Fruit fly (Drosophila melanogaster): ENCODE data around the gene CG46465.

Gene CG46465

dm6 chr2L:19026491-19027197 is 34.3 kb downstream of the CG46465 start:
- TF ChIP-seq CG11617 (GFP tag; optimal IDR thresholded peaks at IDR 0.05) (no peak), Hr96 (GFP tag; optimal IDR thresholded peaks at IDR 0.05) (no peak), CG33017 (tag; optimal IDR thresholded peaks at IDR 0.05) (peak; percentile 32), CG7101 (tag; optimal IDR thresholded peaks at IDR 0.05) (peak; percentile 21), Clk (GFP tag; optimal IDR thresholded peaks at IDR 0.05) (no peak), toe (GFP tag; optimal IDR thresholded peaks at IDR 0.05) (peak; percentile 10), Mnt (GFP tag; optimal IDR thresholded peaks at IDR 0.05) (no peak), cic (GFP tag; optimal IDR thresholded peaks at IDR 0.05) (no peak), CG7045 (GFP tag; optimal IDR thresholded peaks at IDR 0.05) (peak; percentile 11), CG12768 (GFP tag; optimal IDR thresholded peaks at IDR 0.05) (no peak), bab1 (GFP tag; optimal IDR thresholded peaks at IDR 0.05) (no peak), pad (GFP tag; optimal IDR thresholded peaks at IDR 0.05) (no peak)

- TF ChIP-seq CG33017 (tag; optimal IDR thresholded peaks at IDR 0.05) (no peak), cic (GFP tag; optimal IDR thresholded peaks at IDR 0.05) (peak; percentile 9)
Observed at dm6 chr2L:19027246-19027886, 35.1 kb downstream of the CG46465 start, which contains the start of gene Sidpn. Sidpn (plus strand) TSS chr2L:19027710.

- TF ChIP-seq CG33017 (tag; optimal IDR thresholded peaks at IDR 0.05) (no peak), bab1 (GFP tag; optimal IDR thresholded peaks at IDR 0.05) (peak; percentile 19), Mnt (GFP tag; optimal IDR thresholded peaks at IDR 0.05) (peak; percentile 25), CG12768 (GFP tag; optimal IDR thresholded peaks at IDR 0.05) (no peak), kay (GFP tag; ENCODE audit: borderline replicate concordance) (no peak), toe (GFP tag; optimal IDR thresholded peaks at IDR 0.05) (no peak), pad (GFP tag; optimal IDR thresholded peaks at IDR 0.05) (no peak), CG1620 (GFP tag; optimal IDR thresholded peaks at IDR 0.05) (no peak)
Observed at dm6 chr2L:19033288-19033687, 41.0 kb downstream of the CG46465 start, which contains the start of gene hook. hook (minus strand) TSS chr2L:19033498.

- TF ChIP-seq cnc (optimal IDR thresholded peaks at IDR 0.05) = no peak
- TF ChIP-seq CG11617 (GFP tag; optimal IDR thresholded peaks at IDR 0.05) = peak; percentile 8
- TF ChIP-seq CG33017 (tag; optimal IDR thresholded peaks at IDR 0.05) = no peak
- no peak for TF ChIP-seq Hr96 (GFP tag; optimal IDR thresholded peaks at IDR 0.05)
- TF ChIP-seq tj (GFP tag; optimal IDR thresholded peaks at IDR 0.05) = no peak
- no peak for TF ChIP-seq Clk (GFP tag; optimal IDR thresholded peaks at IDR 0.05)
- TF ChIP-seq pad (GFP tag; optimal IDR thresholded peaks at IDR 0.05) = no peak
- peak; percentile 7 for TF ChIP-seq toe (GFP tag; optimal IDR thresholded peaks at IDR 0.05)
- TF ChIP-seq Crg-1 (GFP tag; optimal IDR thresholded peaks at IDR 0.05) = no peak
- no peak for TF ChIP-seq cic (GFP tag; optimal IDR thresholded peaks at IDR 0.05)
- TF ChIP-seq Mnt (GFP tag; optimal IDR thresholded peaks at IDR 0.05) = peak; percentile 35
- TF ChIP-seq CG7101 (tag; optimal IDR thresholded peaks at IDR 0.05) = peak; percentile 4
- TF ChIP-seq kay (GFP tag; ENCODE audit: borderline replicate concordance) = no peak
- TF ChIP-seq CG14711 (tag; optimal IDR thresholded peaks at IDR 0.05) = no peak
- TF ChIP-seq CG5204 (GFP tag; optimal IDR thresholded peaks at IDR 0.05) = no peak
- no peak for TF ChIP-seq CG12768 (GFP tag; optimal IDR thresholded peaks at IDR 0.05)
- TF ChIP-seq bab1 (GFP tag; optimal IDR thresholded peaks at IDR 0.05) = peak; percentile 13
- no peak for TF ChIP-seq ovo (GFP tag; optimal IDR thresholded peaks at IDR 0.05)
- no peak for TF ChIP-seq CG1620 (GFP tag; optimal IDR thresholded peaks at IDR 0.05)
- TF ChIP-seq CG7045 (GFP tag; optimal IDR thresholded peaks at IDR 0.05) = no peak
Observed at dm6 chr2L:19034213-19034929, 42.1 kb downstream of the CG46465 start, which contains the start of the genes mib2 and CG31800. mib2 (plus strand) TSS chr2L:19034444. CG31800 (minus strand) TSS chr2L:19034576.

- TF ChIP-seq CG7101 (tag; optimal IDR thresholded peaks at IDR 0.05) (no peak), tj (GFP tag; optimal IDR thresholded peaks at IDR 0.05) (peak; percentile 34)
Observed at dm6 chr2L:19035013-19035412, 42.7 kb downstream of the CG46465 start.

- TF ChIP-seq CG7101 (tag; optimal IDR thresholded peaks at IDR 0.05) (no peak), CG12768 (GFP tag; optimal IDR thresholded peaks at IDR 0.05) (no peak), cic (GFP tag; optimal IDR thresholded peaks at IDR 0.05) (no peak)
Observed at dm6 chr2L:19036105-19036714, 43.9 kb downstream of the CG46465 start.

All from whole organism, adult.